Worm (Caenorhabditis elegans) whole organism, L1 larva: Measurements from ENCODE around the gene col-43.

Experiments used
- C04F5.9 ChIP-seq: sonication (generic microtip); optimal IDR thresholded peaks from 2 replicates; lab custom pipeline; 2016; ENCODE audit warnings: missing genetic modification characterization, missing compliant biosample characterization
- F16B12.6 ChIP-seq: fragments of 150-350 bp; optimal IDR thresholded peaks from 2 replicates; lab custom pipeline; 2014; ENCODE audit warnings: missing biosample characterization, missing genetic modification characterization
- Y116A8C.19 ChIP-seq: sonication (generic microtip); optimal IDR thresholded peaks from 2 replicates; lab custom pipeline; 2016; ENCODE audit warnings: missing compliant biosample characterization, missing genetic modification characterization, borderline replicate concordance
- ama-1 ChIP-seq: fragments of 150-350 bp; optimal IDR thresholded peaks from 2 replicates; lab custom pipeline; 2014
- blmp-1 ChIP-seq: fragments of 150-350 bp; optimal IDR thresholded peaks from 2 replicates; lab custom pipeline; 2014; ENCODE audit warnings: missing biosample characterization, missing genetic modification characterization
- ceh-63 ChIP-seq: fragments of 200-800 bp; sonication (Bioruptor generic); optimal IDR thresholded peaks from 2 replicates; lab custom pipeline; 2018; ENCODE audit warnings: mild to moderate bottlenecking, missing genetic modification characterization, missing compliant biosample characterization
- ceh-90 ChIP-seq: sonication (generic microtip); optimal IDR thresholded peaks from 2 replicates; lab custom pipeline; 2016; ENCODE audit warnings: missing genetic modification characterization, missing compliant biosample characterization
- dpl-1 ChIP-seq, 3 experiments: fragments of 150-350 bp in 2 of 3; sonication (generic microtip) in 1 of 3; optimal IDR thresholded peaks; 2 replicates each; lab custom pipeline; 2014 to 2017; ENCODE audit warnings: missing biosample characterization in 3 of 3, missing genetic modification characterization in 3 of 3, missing genetic modification reagents in 3 of 3
- dsc-1 ChIP-seq: sonication (generic microtip); optimal IDR thresholded peaks from 2 replicates; lab custom pipeline; 2016; ENCODE audit warnings: mild to moderate bottlenecking, missing genetic modification characterization, missing compliant biosample characterization
- efl-1 ChIP-seq, 4 experiments: fragments of 150-350 bp; optimal IDR thresholded peaks in 3 of 4; peaks in 1 of 4; 1 replicate in 1 of 4; 2 replicates in 3 of 4; lab custom pipeline; 2014; ENCODE audit warnings: missing biosample characterization in 2 of 4, missing genetic modification characterization in 2 of 4, missing genetic modification reagents in 2 of 4
- egl-13 ChIP-seq: sonication (generic microtip); optimal IDR thresholded peaks from 2 replicates; lab custom pipeline; 2016; ENCODE audit warnings: missing genotype, missing genetic modification reagents, missing genetic modification characterization, missing compliant biosample characterization
- elt-2 ChIP-seq: sonication (generic microtip); optimal IDR thresholded peaks from 2 replicates; lab custom pipeline; 2016; ENCODE audit warnings: missing genetic modification characterization, mild to moderate bottlenecking, inconsistent platforms, missing compliant biosample characterization, missing genetic modification reagents
- fkh-10 ChIP-seq: sonication (generic microtip); optimal IDR thresholded peaks from 2 replicates; lab custom pipeline; 2017; ENCODE audit warnings: missing biosample characterization, missing genetic modification reagents, missing genetic modification characterization
- fkh-4 ChIP-seq: sonication (generic microtip); optimal IDR thresholded peaks from 2 replicates; lab custom pipeline; 2016; ENCODE audit warnings: missing compliant biosample characterization, missing genetic modification characterization, borderline replicate concordance
- fos-1 ChIP-seq: fragments of 150-350 bp; optimal IDR thresholded peaks from 2 replicates; lab custom pipeline; 2014; ENCODE audit warnings: missing biosample characterization, missing genetic modification characterization
- grh-1 ChIP-seq: fragments of 200-800 bp; sonication (Bioruptor generic); IDR thresholded peaks from 2 replicates; pipeline ENCODE4 v1.3.6; 2022; ENCODE audit warnings: missing genetic modification reagents, missing genetic modification characterization, missing compliant biosample characterization
- hlh-17 ChIP-seq: fragments of 200-800 bp; sonication (Bioruptor generic); optimal IDR thresholded peaks from 2 replicates; lab custom pipeline; 2018; ENCODE audit warnings: missing genetic modification characterization, mild to moderate bottlenecking, missing compliant biosample characterization, moderate library complexity, borderline replicate concordance
- hlh-4 ChIP-seq: sonication (generic microtip); optimal IDR thresholded peaks from 2 replicates; lab custom pipeline; 2016; ENCODE audit warnings: mild to moderate bottlenecking, missing genetic modification characterization, missing compliant biosample characterization
- hpl-2 ChIP-seq: fragments of 150-350 bp; optimal IDR thresholded peaks from 2 replicates; lab custom pipeline; 2014; ENCODE audit warnings: missing biosample characterization, missing genetic modification reagents, missing genetic modification characterization
- irx-1 ChIP-seq: sonication (generic microtip); optimal IDR thresholded peaks from 2 replicates; lab custom pipeline; 2016; ENCODE audit warnings: missing genetic modification characterization, missing compliant biosample characterization
- jun-1 ChIP-seq: fragments of 150-350 bp; optimal IDR thresholded peaks from 2 replicates; lab custom pipeline; 2014; ENCODE audit warnings: missing biosample characterization, missing genetic modification reagents, missing genetic modification characterization
- lin-14 ChIP-seq: fragments of 200-800 bp; sonication (Bioruptor generic); optimal IDR thresholded peaks from 2 replicates; lab custom pipeline; 2018; ENCODE audit warnings: mild to moderate bottlenecking, missing genetic modification characterization, moderate library complexity, missing compliant biosample characterization
- lin-15B ChIP-seq: fragments of 150-350 bp; sonication (generic microtip); optimal IDR thresholded peaks from 3 replicates; lab custom pipeline; 2014; ENCODE audit warnings: missing biosample characterization, missing genetic modification characterization
- lin-35 ChIP-seq, 2 experiments: fragments of 150-350 bp; optimal IDR thresholded peaks; 2 replicates each; lab custom pipeline; 2014; ENCODE audit warnings: missing biosample characterization in 2 of 2, missing genetic modification characterization in 2 of 2, missing genetic modification reagents in 2 of 2
- lir-3 ChIP-seq: sonication (generic microtip); optimal IDR thresholded peaks from 2 replicates; lab custom pipeline; 2016; ENCODE audit warnings: mild to moderate bottlenecking, missing genetic modification characterization, moderate library complexity, missing compliant biosample characterization; ENCODE audit not compliant: poor library complexity
- mab-9 ChIP-seq: fragments of 200-800 bp; sonication (Bioruptor generic); IDR thresholded peaks from 2 replicates; pipeline ENCODE4 v1.3.6; 2022; ENCODE audit warnings: missing genetic modification reagents, missing genetic modification characterization, missing compliant biosample characterization
- nhr-20 ChIP-seq: sonication (generic microtip); optimal IDR thresholded peaks from 2 replicates; lab custom pipeline; 2016; ENCODE audit warnings: mild to moderate bottlenecking, missing genetic modification characterization, missing compliant biosample characterization
- nhr-47 ChIP-seq: sonication (generic microtip); optimal IDR thresholded peaks from 2 replicates; lab custom pipeline; 2016; ENCODE audit warnings: mild to moderate bottlenecking, missing genetic modification characterization, moderate library complexity, missing compliant biosample characterization
- pag-3 ChIP-seq: sonication (generic microtip); optimal IDR thresholded peaks from 2 replicates; lab custom pipeline; 2017; ENCODE audit warnings: missing genetic modification characterization, mild to moderate bottlenecking, missing compliant biosample characterization, antibody characterized with exemption, borderline replicate concordance; ENCODE audit not compliant: insufficient read depth
- pax-3 ChIP-seq: fragments of 200-800 bp; sonication (Bioruptor generic); optimal IDR thresholded peaks from 2 replicates; lab custom pipeline; 2018; ENCODE audit warnings: mild to moderate bottlenecking, missing genetic modification characterization, moderate library complexity, missing compliant biosample characterization
- pqm-1 ChIP-seq: sonication (generic microtip); optimal IDR thresholded peaks from 3 replicates; lab custom pipeline; 2017; ENCODE audit warnings: missing biosample characterization, missing genetic modification characterization
- rnt-1 ChIP-seq: sonication (generic microtip); optimal IDR thresholded peaks from 2 replicates; lab custom pipeline; 2016; ENCODE audit warnings: mild to moderate bottlenecking, missing genetic modification characterization, moderate library complexity, missing compliant biosample characterization
- skn-1 ChIP-seq: fragments of 150-350 bp; optimal IDR thresholded peaks from 2 replicates; lab custom pipeline; 2014; ENCODE audit warnings: missing biosample characterization, missing genetic modification characterization
- sox-4 ChIP-seq: sonication (generic microtip); optimal IDR thresholded peaks from 2 replicates; lab custom pipeline; 2016; ENCODE audit warnings: missing genetic modification characterization, missing compliant biosample characterization
- sptf-1 ChIP-seq: fragments of 150-350 bp; optimal IDR thresholded peaks from 2 replicates; lab custom pipeline; 2014; ENCODE audit warnings: missing biosample characterization, missing genetic modification characterization
- tbx-2 ChIP-seq: sonication (generic microtip); optimal IDR thresholded peaks from 2 replicates; lab custom pipeline; 2016; ENCODE audit warnings: missing genetic modification characterization, missing compliant biosample characterization
- tlp-1 ChIP-seq: fragments of 150-350 bp; optimal IDR thresholded peaks from 2 replicates; lab custom pipeline; 2014; ENCODE audit warnings: missing biosample characterization, missing genetic modification characterization
- unc-130 ChIP-seq: fragments of 150-350 bp; optimal IDR thresholded peaks from 2 replicates; lab custom pipeline; 2017; ENCODE audit warnings: missing biosample characterization, missing genetic modification characterization, inconsistent platforms
- unc-62 ChIP-seq: fragments of 150-350 bp; optimal IDR thresholded peaks from 2 replicates; lab custom pipeline; 2014; ENCODE audit warnings: missing biosample characterization, missing genetic modification reagents, missing genetic modification characterization
- vab-15 ChIP-seq: sonication (generic microtip); optimal IDR thresholded peaks from 2 replicates; lab custom pipeline; 2017; ENCODE audit warnings: missing genotype, mild to moderate bottlenecking, missing genetic modification characterization, missing compliant biosample characterization
- xbp-1 ChIP-seq: sonication (generic microtip); optimal IDR thresholded peaks from 2 replicates; lab custom pipeline; 2016; ENCODE audit warnings: missing genetic modification characterization, missing compliant biosample characterization
- ztf-11 ChIP-seq, 2 experiments: sonication (generic microtip); optimal IDR thresholded peaks; 2 replicates each; lab custom pipeline; 2016 to 2017; ENCODE audit warnings: missing genetic modification characterization in 2 of 2, missing biosample characterization in 1 of 2, missing compliant biosample characterization in 1 of 2

The col-43 gene

DNA sequence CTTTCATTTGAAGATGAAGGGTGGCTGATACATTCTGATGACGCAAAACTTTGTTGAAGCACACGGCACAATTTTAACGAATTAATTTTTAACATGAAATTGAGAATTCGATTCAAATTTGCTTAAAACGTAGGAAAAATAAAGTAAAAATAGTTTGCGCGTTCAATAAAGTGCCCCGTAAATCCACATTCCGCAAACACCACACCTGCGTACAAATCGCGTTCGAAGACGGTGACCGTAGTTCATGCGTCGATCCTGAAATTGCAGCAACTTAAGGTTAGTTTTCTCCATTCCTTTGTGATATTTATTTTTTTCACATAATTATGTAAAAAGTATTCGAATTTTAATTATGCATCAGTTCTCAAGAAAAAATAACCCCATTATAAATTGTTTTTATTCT, 26.0 kb downstream of the col-43 start, which contains the start of gene F43H9.3 (continued):
- no peak for TF ChIP-seq ceh-90 (tag; lab: Kevin White, UChicago)
- TF ChIP-seq, all 84 proteins: peak for 9

DNA sequence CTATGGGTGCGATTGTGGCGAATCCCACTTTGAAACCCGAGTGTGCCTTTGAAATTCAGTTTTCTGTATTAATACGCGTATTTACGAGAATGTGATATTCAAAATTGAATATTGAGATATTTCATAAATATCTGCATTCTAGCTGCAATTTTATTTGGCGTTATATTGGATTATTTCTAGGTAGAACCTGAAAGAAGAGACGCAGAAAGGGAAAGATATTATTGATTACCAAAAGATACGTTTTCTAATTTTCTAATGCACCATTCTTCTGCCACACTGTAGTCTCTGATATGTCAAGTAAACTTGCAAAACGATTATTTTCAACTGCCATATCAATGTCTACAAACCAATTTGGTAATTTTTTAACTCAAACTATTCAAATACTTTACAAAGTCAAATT, 28.7 kb downstream of the col-43 start, which contains the start of gene ech-3:
ech-3 (plus strand) TSS at position 178 of the 400 bp plus-strand sequence.
- TF ChIP-seq egl-13 (no peak), nhr-20 (peak; percentile 31), skn-1 (no peak), unc-130 (no peak), elt-2 (no peak), efl-1 (optimal IDR thresholded peaks at IDR 0.05; lab: Kevin White, UChicago) (peak in 1 of 2 experiments; percentile 5), efl-1 (GFP tag; optimal IDR thresholded peaks at IDR 0.05 in 1 of 2; lab: Kevin White, UChicago) (peak in 1 of 2 experiments; percentile 84), blmp-1 (tag; lab: Kevin White, UChicago) (peak; percentile 8), lin-35 (GFP tag; optimal IDR thresholded peaks at IDR 0.05; lab: Kevin White, UChicago) (peak in 1 of 2 experiments; percentile 30), ama-1 (lab: Kevin White, UChicago) (no peak)

DNA sequence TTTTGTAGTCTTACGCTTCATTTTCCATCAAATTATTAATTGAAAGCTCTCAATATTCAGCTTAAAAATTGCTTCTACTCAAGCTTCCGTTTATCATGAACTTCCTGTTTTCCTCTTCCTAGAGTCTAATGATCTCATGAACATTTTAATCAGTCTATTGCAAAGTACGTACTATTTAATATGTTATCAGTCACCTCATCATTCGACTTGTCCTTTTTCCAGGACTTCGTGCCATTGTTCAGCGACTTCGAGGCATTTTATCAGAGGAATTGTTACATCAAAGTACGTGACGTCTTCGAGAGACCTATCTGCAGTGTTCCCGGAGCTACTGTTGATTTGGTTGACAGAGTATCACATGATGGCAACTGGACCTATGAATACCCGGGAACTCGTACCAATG, 30.9 kb downstream of the col-43 start:
- TF ChIP-seq ztf-11 (tag; optimal IDR thresholded peaks at IDR 0.05; lab: Kevin White, UChicago) (no peak), fkh-10 (GFP tag; lab: Kevin White, UChicago) (no peak), vab-15 (tag; lab: Kevin White, UChicago) (no peak), hlh-4 (tag; lab: Kevin White, UChicago) (no peak), pag-3 (tag; lab: Kevin White, UChicago) (no peak), blmp-1 (tag; lab: Kevin White, UChicago) (no peak), tbx-2 (tag; lab: Kevin White, UChicago) (no peak), lin-15B (no peak), sox-4 (tag; lab: Kevin White, UChicago) (no peak), elt-2 (peak; percentile 17), unc-62 (GFP tag; lab: Kevin White, UChicago) (no peak), pqm-1 (tag; lab: Kevin White, UChicago) (peak; percentile 1), ceh-90 (tag; lab: Kevin White, UChicago) (no peak), hlh-17 (GFP tag; lab: Kevin White, UChicago) (no peak), dsc-1 (tag; lab: Kevin White, UChicago) (no peak)

DNA sequence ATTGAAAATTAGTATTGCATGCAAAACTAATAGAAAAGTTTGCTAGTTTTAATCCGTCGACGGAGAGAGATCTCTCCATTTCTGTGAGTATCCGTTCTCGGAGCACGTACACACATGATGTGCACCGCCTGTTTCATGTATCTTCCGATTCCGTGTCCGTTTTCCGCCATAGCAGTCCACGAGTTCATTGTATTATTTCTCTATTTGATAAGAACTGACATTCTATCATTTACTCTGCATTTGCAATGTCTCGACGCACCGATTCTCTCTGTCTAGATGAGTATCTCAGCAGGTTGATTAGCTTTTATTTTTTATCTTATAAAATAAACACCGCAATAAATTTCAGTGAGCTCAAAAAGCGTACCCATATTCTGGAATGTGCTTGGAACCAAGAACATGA, 31.8 kb downstream of the col-43 start:
- no peak for TF ChIP-seq sptf-1 (tag; lab: Kevin White, UChicago)
- TF ChIP-seq elt-2, result peak; percentile 18

DNA sequence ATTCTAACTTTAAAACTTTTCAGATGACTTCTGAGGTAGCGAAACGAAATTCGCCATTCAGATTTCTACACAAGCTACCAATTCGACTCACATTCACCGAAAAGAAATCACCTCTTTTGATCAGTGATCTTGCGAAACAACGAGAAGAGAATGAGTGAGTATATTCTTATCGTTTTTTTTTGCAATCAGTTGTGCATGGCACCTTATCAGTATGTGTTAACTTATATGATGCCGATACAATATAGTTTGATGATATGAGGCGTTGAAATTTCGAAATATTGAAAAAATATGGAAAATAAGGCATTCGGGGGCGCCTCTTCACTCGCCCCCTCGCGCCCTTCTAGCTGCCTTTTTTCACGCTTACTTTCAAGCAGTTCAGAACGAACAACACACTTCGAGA, 32.8 kb downstream of the col-43 start:
- TF ChIP-seq dsc-1 (tag; lab: Kevin White, UChicago) (no peak), rnt-1 (no peak), xbp-1 (tag; lab: Kevin White, UChicago) (no peak), F16B12.6 (no peak), tlp-1 (tag; lab: Kevin White, UChicago) (peak; percentile 58), lin-15B (no peak), fkh-4 (tag; lab: Kevin White, UChicago) (no peak), mab-9 (GFP tag; lab: Robert Waterston, UW) (no peak), hlh-4 (tag; lab: Kevin White, UChicago) (no peak), fos-1 (tag; lab: Kevin White, UChicago) (no peak), irx-1 (tag; lab: Kevin White, UChicago) (no peak), elt-2 (peak; percentile 75), nhr-20 (peak; percentile 43), sox-4 (tag; lab: Kevin White, UChicago) (no peak), lin-35 (GFP tag; optimal IDR thresholded peaks at IDR 0.05; lab: Kevin White, UChicago) (peak in 1 of 2 experiments; percentile 23), pqm-1 (tag; lab: Kevin White, UChicago) (peak; percentile 67), dpl-1 (GFP tag; optimal IDR thresholded peaks at IDR 0.05; lab: Kevin White, UChicago) (no peak), pax-3 (tag; lab: Kevin White, UChicago) (no peak), unc-62 (GFP tag; lab: Kevin White, UChicago) (no peak), jun-1 (tag; lab: Kevin White, UChicago) (peak; percentile 14), nhr-47 (no peak), fkh-10 (GFP tag; lab: Kevin White, UChicago) (no peak), C04F5.9 (tag; lab: Kevin White, UChicago) (no peak), grh-1 (GFP tag; lab: Robert Waterston, UW) (no peak), lin-14 (GFP tag; lab: Kevin White, UChicago) (no peak), Y116A8C.19 (tag; lab: Kevin White, UChicago) (no peak), lir-3 (tag; lab: Kevin White, UChicago) (no peak), skn-1 (no peak), hpl-2 (no peak), ceh-63 (no peak)
